Worm (Caenorhabditis elegans) whole organism, young adult: ENCODE data around the gene C26B2.7.

Source experiments
- B0261.1 ChIP-seq: sonication (generic microtip); optimal IDR thresholded peaks from 2 replicates; lab custom pipeline; 2016; ENCODE audit warnings: mild to moderate bottlenecking, missing genetic modification characterization, moderate library complexity, missing compliant biosample characterization
- B0336.3 ChIP-seq: fragments of 200-800 bp; sonication (Bioruptor generic); IDR thresholded peaks from 2 replicates; pipeline ENCODE4 v1.3.6; 2022; ENCODE audit warnings: missing genetic modification characterization, missing compliant biosample characterization
- C17E4.6 ChIP-seq: fragments of 200-800 bp; sonication (Bioruptor generic); IDR thresholded peaks from 2 replicates; pipeline ENCODE4 v1.3.6; 2022; ENCODE audit warnings: missing genetic modification reagents, missing genetic modification characterization, missing compliant biosample characterization
- D2030.7 ChIP-seq: fragments of 200-800 bp; sonication (Bioruptor generic); IDR thresholded peaks from 2 replicates; pipeline ENCODE4 v1.3.6; 2022; ENCODE audit warnings: missing genetic modification reagents, missing genetic modification characterization, missing compliant biosample characterization
- F10E7.11 ChIP-seq: sonication (generic microtip); optimal IDR thresholded peaks from 2 replicates; lab custom pipeline; 2017; ENCODE audit warnings: mild to moderate bottlenecking, missing genetic modification characterization, moderate library complexity, missing compliant biosample characterization
- F33H1.4 ChIP-seq: fragments of 200-800 bp; sonication (Bioruptor generic); IDR thresholded peaks from 2 replicates; pipeline ENCODE4 v1.3.6; 2022; ENCODE audit warnings: missing genetic modification reagents, missing genetic modification characterization, missing compliant biosample characterization
- F49E8.2 ChIP-seq: sonication (generic microtip); optimal IDR thresholded peaks from 3 replicates; lab custom pipeline; 2017; ENCODE audit warnings: missing genetic modification characterization, mild to moderate bottlenecking, missing compliant biosample characterization, antibody characterized with exemption, moderate library complexity; ENCODE audit not compliant: insufficient read depth
- F52B5.7 ChIP-seq: sonication (generic microtip); optimal IDR thresholded peaks from 2 replicates; lab custom pipeline; 2016; ENCODE audit warnings: mild to moderate bottlenecking, missing genetic modification characterization, missing compliant biosample characterization
- F55B11.4 ChIP-seq: sonication (generic microtip); optimal IDR thresholded peaks from 2 replicates; lab custom pipeline; 2016; ENCODE audit warnings: missing compliant biosample characterization, missing genetic modification characterization, borderline replicate concordance; ENCODE audit not compliant: insufficient read depth
- K12H6.12 ChIP-seq: fragments of 200-800 bp; sonication (Bioruptor generic); optimal IDR thresholded peaks from 2 replicates; lab custom pipeline; 2018; ENCODE audit warnings: mild to moderate bottlenecking, missing genetic modification characterization, missing compliant biosample characterization
- T07F8.4 ChIP-seq: sonication (generic microtip); optimal IDR thresholded peaks from 2 replicates; lab custom pipeline; 2016; ENCODE audit warnings: mild to moderate bottlenecking, missing genetic modification characterization, moderate library complexity, missing compliant biosample characterization
- T26A5.8 ChIP-seq: sonication (generic microtip); optimal IDR thresholded peaks from 2 replicates; lab custom pipeline; 2016; ENCODE audit warnings: missing genetic modification characterization, missing compliant biosample characterization
- Y53G8AR.9 ChIP-seq: fragments of 200-800 bp; sonication (Bioruptor generic); conservative IDR thresholded peaks from 2 replicates; pipeline ENCODE4 v1.3.6; 2022; ENCODE audit warnings: missing genetic modification reagents, missing genetic modification characterization, missing compliant biosample characterization
- Y79H2A.3 ChIP-seq: fragments of 200-800 bp; sonication (Bioruptor generic); conservative IDR thresholded peaks from 2 replicates; pipeline ENCODE4 v1.3.6; 2022; ENCODE audit warnings: missing genetic modification reagents, missing genetic modification characterization, missing compliant biosample characterization
- Y95B8A.8 ChIP-seq: fragments of 200-800 bp; sonication (Bioruptor generic); IDR thresholded peaks from 2 replicates; pipeline ENCODE4 v1.3.6; 2022; ENCODE audit warnings: missing genetic modification reagents, missing genetic modification characterization, missing compliant biosample characterization
- ZK185.1 ChIP-seq: sonication (generic microtip); optimal IDR thresholded peaks from 2 replicates; lab custom pipeline; 2016; ENCODE audit warnings: mild to moderate bottlenecking, missing genetic modification characterization, missing compliant biosample characterization; ENCODE audit not compliant: poor library complexity, severe bottlenecking
- aptf-3 ChIP-seq: fragments of 200-800 bp; sonication (Bioruptor generic); IDR thresholded peaks from 2 replicates; pipeline ENCODE4 v1.3.6; 2022; ENCODE audit warnings: missing genetic modification characterization, missing compliant biosample characterization
- cebp-2 ChIP-seq: fragments of 200-800 bp; sonication (Bioruptor generic); IDR thresholded peaks from 2 replicates; pipeline ENCODE4 v1.3.6; 2022; ENCODE audit warnings: missing genetic modification characterization, missing compliant biosample characterization
- ceh-100 ChIP-seq: fragments of 200-800 bp; sonication (Bioruptor generic); IDR thresholded peaks from 2 replicates; pipeline ENCODE4 v1.3.6; 2022; ENCODE audit warnings: missing genetic modification reagents, missing genetic modification characterization, missing compliant biosample characterization
- ceh-27 ChIP-seq: fragments of 200-800 bp; sonication (Bioruptor generic); optimal IDR thresholded peaks from 2 replicates; lab custom pipeline; 2018; ENCODE audit warnings: mild to moderate bottlenecking, missing genetic modification characterization, moderate library complexity, missing compliant biosample characterization
- ceh-79 ChIP-seq: sonication (generic microtip); optimal IDR thresholded peaks from 2 replicates; lab custom pipeline; 2017; ENCODE audit warnings: mild to moderate bottlenecking, missing genetic modification characterization, missing compliant biosample characterization
- dox-1 ChIP-seq: fragments of 200-800 bp; sonication (Bioruptor generic); IDR thresholded peaks from 2 replicates; pipeline ENCODE4 v1.3.6; 2022; ENCODE audit warnings: missing genetic modification reagents, missing genetic modification characterization, missing compliant biosample characterization
- dpl-1 ChIP-seq: fragments of 150-350 bp; optimal IDR thresholded peaks from 2 replicates; lab custom pipeline; 2014; ENCODE audit warnings: missing biosample characterization, missing genetic modification reagents, missing genetic modification characterization
- egl-18 ChIP-seq: fragments of 200-800 bp; sonication (Bioruptor generic); IDR thresholded peaks from 2 replicates; pipeline ENCODE4 v1.3.6; 2022; ENCODE audit warnings: missing genetic modification reagents, missing genetic modification characterization, missing compliant biosample characterization
- egrh-3 ChIP-seq: fragments of 200-800 bp; sonication (Bioruptor generic); IDR thresholded peaks from 2 replicates; pipeline ENCODE4 v1.3.6; 2022; ENCODE audit warnings: missing genetic modification reagents, missing genetic modification characterization, missing compliant biosample characterization
- ekl-4 ChIP-seq: fragments of 200-800 bp; sonication (Bioruptor generic); IDR thresholded peaks from 2 replicates; pipeline ENCODE4 v1.3.6; 2022; ENCODE audit warnings: missing genetic modification reagents, missing genetic modification characterization, missing compliant biosample characterization
- gei-17 ChIP-seq: fragments of 200-800 bp; sonication (Bioruptor generic); optimal IDR thresholded peaks from 2 replicates; lab custom pipeline; 2018; ENCODE audit warnings: mild to moderate bottlenecking, missing genetic modification characterization, missing compliant biosample characterization
- him-1 ChIP-seq: sonication (generic microtip); optimal IDR thresholded peaks from 2 replicates; lab custom pipeline; 2016; ENCODE audit warnings: missing genotype, missing genetic modification reagents, missing genetic modification characterization, missing compliant biosample characterization
- hlh-12 ChIP-seq: sonication (generic microtip); optimal IDR thresholded peaks from 2 replicates; lab custom pipeline; 2016; ENCODE audit warnings: missing genetic modification characterization, missing compliant biosample characterization
- hlh-26 ChIP-seq: fragments of 200-800 bp; sonication (Bioruptor generic); conservative IDR thresholded peaks from 2 replicates; pipeline ENCODE4 v1.3.6; 2022; ENCODE audit warnings: missing genetic modification reagents, missing genetic modification characterization, missing compliant biosample characterization
- hmg-20 ChIP-seq: fragments of 200-800 bp; sonication (Bioruptor generic); IDR thresholded peaks from 2 replicates; pipeline ENCODE4 v1.3.6; 2022; ENCODE audit warnings: missing genetic modification reagents, missing genetic modification characterization, missing compliant biosample characterization
- let-526 ChIP-seq: fragments of 200-800 bp; sonication (Bioruptor generic); IDR thresholded peaks from 2 replicates; pipeline ENCODE4 v1.3.6; 2022; ENCODE audit warnings: missing genetic modification reagents, missing genetic modification characterization, missing compliant biosample characterization
- lir-1 ChIP-seq: fragments of 200-800 bp; sonication (Bioruptor generic); conservative IDR thresholded peaks from 2 replicates; pipeline ENCODE4 v1.3.6; 2022; ENCODE audit warnings: missing genetic modification reagents, missing genetic modification characterization, missing compliant biosample characterization
- lsl-1 ChIP-seq: fragments of 200-800 bp; sonication (Bioruptor generic); optimal IDR thresholded peaks from 2 replicates; lab custom pipeline; 2018; ENCODE audit warnings: mild to moderate bottlenecking, missing genetic modification characterization, moderate library complexity, missing compliant biosample characterization
- madf-3 ChIP-seq: fragments of 200-800 bp; sonication (Bioruptor generic); IDR thresholded peaks from 2 replicates; pipeline ENCODE4 v1.3.6; 2022; ENCODE audit warnings: missing genetic modification reagents, missing genetic modification characterization, missing compliant biosample characterization
- mel-28 ChIP-seq: sonication (generic microtip); optimal IDR thresholded peaks from 2 replicates; lab custom pipeline; 2016; ENCODE audit warnings: borderline replicate concordance, mild to moderate bottlenecking, missing genetic modification characterization, missing compliant biosample characterization
- mes-4 ChIP-seq: sonication (generic microtip); optimal IDR thresholded peaks from 2 replicates; lab custom pipeline; 2016; ENCODE audit warnings: missing genotype, missing genetic modification characterization, missing compliant biosample characterization
- nfyb-1 ChIP-seq: fragments of 200-800 bp; sonication (Bioruptor generic); IDR thresholded peaks from 2 replicates; pipeline ENCODE4 v1.3.6; 2022; ENCODE audit warnings: missing genetic modification reagents, missing genetic modification characterization, missing compliant biosample characterization
- nhr-120 ChIP-seq: fragments of 200-800 bp; sonication (Bioruptor generic); IDR thresholded peaks from 2 replicates; pipeline ENCODE4 v1.3.6; 2022; ENCODE audit warnings: missing genetic modification characterization, missing compliant biosample characterization
- pha-4 ChIP-seq: fragments of 150-350 bp; sonication (generic microtip); optimal IDR thresholded peaks from 2 replicates; lab custom pipeline; 2014; ENCODE audit warnings: missing biosample characterization, missing genetic modification reagents, missing genetic modification characterization
- rpc-1 ChIP-seq, 2 experiments: fragments of 150-350 bp in 1 of 2; sonication (generic microtip) in 1 of 2; optimal IDR thresholded peaks; 2 replicates each; lab custom pipeline; 2014 to 2018; ENCODE audit warnings: missing biosample characterization in 1 of 2, missing genetic modification characterization in 1 of 2, missing genetic modification reagents in 1 of 2, missing genotype in 1 of 2
- sea-2 ChIP-seq: fragments of 200-800 bp; sonication (Bioruptor generic); IDR thresholded peaks from 2 replicates; pipeline ENCODE4 v1.3.6; 2022; ENCODE audit warnings: missing genetic modification characterization, missing compliant biosample characterization
- snpc-1.1 ChIP-seq: sonication (generic microtip); optimal IDR thresholded peaks from 2 replicates; lab custom pipeline; 2017; ENCODE audit warnings: missing genetic modification characterization, mild to moderate bottlenecking, missing compliant biosample characterization, antibody characterized with exemption, moderate library complexity, missing genotype, missing genetic modification reagents; ENCODE audit not compliant: insufficient read depth
- snpc-1.3 ChIP-seq: sonication (generic microtip); optimal IDR thresholded peaks from 2 replicates; lab custom pipeline; 2017; ENCODE audit warnings: missing genetic modification characterization, mild to moderate bottlenecking, missing compliant biosample characterization, antibody characterized with exemption, moderate library complexity, missing genotype, missing genetic modification reagents; ENCODE audit not compliant: insufficient read depth
- snpc-3.4 ChIP-seq: sonication (generic microtip); optimal IDR thresholded peaks from 2 replicates; lab custom pipeline; 2017; ENCODE audit warnings: missing genetic modification characterization, mild to moderate bottlenecking, missing compliant biosample characterization, antibody characterized with exemption, moderate library complexity, missing genotype, missing genetic modification reagents
- sptf-2 ChIP-seq: fragments of 200-800 bp; sonication (Bioruptor generic); optimal IDR thresholded peaks from 2 replicates; lab custom pipeline; 2018; ENCODE audit warnings: mild to moderate bottlenecking, missing genetic modification characterization, missing compliant biosample characterization
- zfh-2 ChIP-seq: fragments of 200-800 bp; sonication (Bioruptor generic); conservative IDR thresholded peaks from 2 replicates; pipeline ENCODE4 v1.3.6; 2022; ENCODE audit warnings: missing genetic modification reagents, missing genetic modification characterization, missing compliant biosample characterization

C26B2.7 gene

ce11 chrIV:7983728-7984346 lies 32.2 kb upstream of the C26B2.7 start:
- TF ChIP-seq hlh-12, result no peak
- 0 out of 2 replicates have a peak, but pooled peaks have one; percentile 7 for TF ChIP-seq F33H1.4 (GFP tag; lab: Robert Waterston, UW)
- no peak for TF ChIP-seq sptf-2
- TF ChIP-seq cebp-2 (GFP tag; lab: Robert Waterston, UW), result 0 out of 2 replicates have a peak, but pooled peaks have one; percentile 6
- no peak for TF ChIP-seq hmg-20 (GFP tag; lab: Robert Waterston, UW)
- no peak for TF ChIP-seq F55B11.4 (tag; lab: Kevin White, UChicago)
- no peak for TF ChIP-seq dpl-1 (GFP tag; lab: Kevin White, UChicago)
- TF ChIP-seq snpc-1.1, result no peak
- TF ChIP-seq him-1 (tag; lab: Kevin White, UChicago), result no peak
- TF ChIP-seq mes-4 (tag; lab: Kevin White, UChicago), result no peak
- TF ChIP-seq F49E8.2 (tag; lab: Kevin White, UChicago), result no peak
- TF ChIP-seq ceh-27, result peak; percentile 3
- no peak for TF ChIP-seq let-526
- TF ChIP-seq T07F8.4 (tag; lab: Kevin White, UChicago), result no peak
- no peak for TF ChIP-seq lsl-1 (GFP tag; lab: Kevin White, UChicago)
- TF ChIP-seq snpc-3.4 (tag; lab: Kevin White, UChicago), result no peak
- TF ChIP-seq egrh-3, result no peak
- no peak for TF ChIP-seq pha-4
- TF ChIP-seq hlh-26 (GFP tag; lab: Robert Waterston, UW), result no peak
- peak; percentile 37 for TF ChIP-seq T26A5.8 (tag; lab: Kevin White, UChicago)
- peak; percentile 78; the same call in 1 of the 2 replicates for TF ChIP-seq madf-3 (GFP tag; lab: Robert Waterston, UW)
- TF ChIP-seq snpc-1.3 (tag; lab: Kevin White, UChicago), result no peak
- TF ChIP-seq F52B5.7 (tag; lab: Kevin White, UChicago), result peak; percentile 89
- peak; percentile 52; the same call in 1 of the 2 replicates for TF ChIP-seq Y53G8AR.9 (GFP tag; lab: Robert Waterston, UW)
- 0 out of 2 replicates have a peak, but pooled peaks have one; percentile 28 for TF ChIP-seq D2030.7 (GFP tag; lab: Robert Waterston, UW)
- no peak for TF ChIP-seq Y79H2A.3 (GFP tag; lab: Robert Waterston, UW)
- TF ChIP-seq nfyb-1 (GFP tag; lab: Robert Waterston, UW), result no peak
- 0 out of 2 replicates have a peak, but pooled peaks have one; percentile 30 for TF ChIP-seq ekl-4 (GFP tag; lab: Robert Waterston, UW)
- no peak for TF ChIP-seq mel-28 (tag; lab: Kevin White, UChicago)
- TF ChIP-seq ceh-79 (tag; lab: Kevin White, UChicago), result peak; percentile 19
- TF ChIP-seq sea-2 (GFP tag; lab: Robert Waterston, UW), result no peak
- no peak for TF ChIP-seq lir-1
- TF ChIP-seq K12H6.12, result no peak
- peak; percentile 11 for TF ChIP-seq gei-17 (GFP tag; lab: Kevin White, UChicago)
- TF ChIP-seq F10E7.11, result no peak
- TF ChIP-seq rpc-1 (optimal IDR thresholded peaks at IDR 0.05; lab: Kevin White, UChicago), result no peak
- TF ChIP-seq rpc-1 (tag; optimal IDR thresholded peaks at IDR 0.05; lab: Kevin White, UChicago), result no peak
- peak; percentile 91 for TF ChIP-seq B0336.3 (GFP tag; lab: Robert Waterston, UW)
- TF ChIP-seq C17E4.6 (GFP tag; lab: Robert Waterston, UW), result no peak
- TF ChIP-seq dox-1 (GFP tag; lab: Robert Waterston, UW), result peak; percentile 30; the same call in 1 of the 2 replicates
- no peak for TF ChIP-seq nhr-120
- no peak for TF ChIP-seq B0261.1
- no peak for TF ChIP-seq ceh-100 (GFP tag; lab: Robert Waterston, UW)
- no peak for TF ChIP-seq egl-18
- TF ChIP-seq ZK185.1 (tag; lab: Kevin White, UChicago), result no peak
- TF ChIP-seq Y95B8A.8, result 0 out of 2 replicates have a peak, but pooled peaks have one; percentile 46
- no peak for TF ChIP-seq zfh-2 (GFP tag; lab: Robert Waterston, UW)
- no peak for TF ChIP-seq aptf-3 (GFP tag; lab: Robert Waterston, UW)
